Worm (Caenorhabditis elegans) whole organism, mixed stage, embryonic: ENCODE results near the gene F40F9.3.

Experiments used
- nhr-28 ChIP-seq: fragments of 150-350 bp; optimal IDR thresholded peaks from 2 replicates; lab custom pipeline; 2014; ENCODE audit warnings: missing biosample characterization, missing genetic modification characterization
- pha-4 ChIP-seq: fragments of 150-350 bp; optimal IDR thresholded peaks from 2 replicates; lab custom pipeline; 2018; ENCODE audit warnings: missing biosample characterization, missing genetic modification reagents, missing genetic modification characterization
- sptf-1 ChIP-seq: sonication (generic microtip); optimal IDR thresholded peaks from 2 replicates; lab custom pipeline; 2017; ENCODE audit warnings: mild to moderate bottlenecking, missing genetic modification characterization, moderate library complexity, missing compliant biosample characterization

DNA sequence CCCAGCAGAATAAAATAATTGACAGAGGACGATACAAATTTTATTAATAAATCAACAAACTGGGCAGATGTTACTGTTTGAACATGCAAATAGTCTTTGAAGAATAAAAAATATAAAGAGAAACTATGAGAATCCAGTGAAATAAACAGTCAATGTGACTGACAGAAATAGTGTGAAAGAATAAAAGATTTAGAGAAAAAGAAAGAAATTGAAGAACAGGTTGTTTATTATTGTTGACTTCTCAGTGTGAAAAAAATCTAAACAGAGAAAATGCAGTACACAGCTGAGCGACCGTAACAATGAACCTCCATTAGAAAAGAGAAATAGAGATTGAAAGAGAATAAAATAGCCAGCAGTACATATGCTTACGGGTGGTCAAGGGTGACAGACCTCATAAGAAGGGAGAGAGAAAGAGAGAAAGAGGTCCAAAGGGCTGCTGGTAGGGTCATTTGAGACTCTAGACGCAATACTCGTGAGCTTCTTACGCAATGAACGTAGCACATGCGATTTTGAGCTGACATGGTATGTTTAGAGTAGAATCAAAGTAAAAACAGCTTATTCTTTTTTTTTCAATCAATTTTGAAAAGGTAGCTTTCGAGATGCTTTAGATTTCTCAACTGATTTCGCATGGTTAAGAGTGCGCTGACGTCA, 9.1 kb downstream of the F40F9.3 start, which contains the start of gene slcr-46.3:
- no peak for TF ChIP-seq nhr-28 (tag; lab: Kevin White, UChicago)
- TF ChIP-seq pha-4: peak; percentile 43
- TF ChIP-seq sptf-1 (tag; lab: Kevin White, UChicago): no peak
